Worm (Caenorhabditis elegans) whole organism, L3 larva: ENCODE results near the gene mlt-9.

ENCODE experiments used
- R02D3.7 ChIP-seq: fragments of 150-350 bp; optimal IDR thresholded peaks from 2 replicates; lab custom pipeline; 2014; ENCODE audit warnings: missing biosample characterization, missing genetic modification characterization
- ama-1 ChIP-seq: fragments of 150-350 bp; optimal IDR thresholded peaks from 2 replicates; lab custom pipeline; 2018
- ceh-16 ChIP-seq: sonication (generic microtip); optimal IDR thresholded peaks from 2 replicates; lab custom pipeline; 2017; ENCODE audit warnings: missing biosample characterization, missing genetic modification characterization
- ceh-28 ChIP-seq: fragments of 150-350 bp; optimal IDR thresholded peaks from 2 replicates; lab custom pipeline; 2014; ENCODE audit warnings: missing biosample characterization, missing genetic modification reagents, missing genetic modification characterization
- ceh-82 ChIP-seq: fragments of 150-350 bp; optimal IDR thresholded peaks from 2 replicates; lab custom pipeline; 2014; ENCODE audit warnings: missing biosample characterization, missing genetic modification characterization
- ceh-9 ChIP-seq: sonication (generic microtip); optimal IDR thresholded peaks from 2 replicates; lab custom pipeline; 2018; ENCODE audit warnings: missing biosample characterization, missing genetic modification characterization
- daf-12 ChIP-seq: fragments of 150-350 bp; optimal IDR thresholded peaks from 2 replicates; lab custom pipeline; 2014; ENCODE audit warnings: missing biosample characterization, missing genetic modification reagents, missing genetic modification characterization
- egl-27 ChIP-seq: sonication (generic microtip); optimal IDR thresholded peaks from 4 replicates; lab custom pipeline; 2017; ENCODE audit warnings: missing biosample characterization, missing genetic modification reagents, missing genetic modification characterization
- elt-1 ChIP-seq: fragments of 150-350 bp; optimal IDR thresholded peaks from 2 replicates; lab custom pipeline; 2014; ENCODE audit warnings: missing biosample characterization, missing genetic modification characterization
- elt-2 ChIP-seq: sonication (generic microtip); optimal IDR thresholded peaks from 2 replicates; lab custom pipeline; 2016; ENCODE audit warnings: missing genetic modification reagents, mild to moderate bottlenecking, missing genetic modification characterization, missing compliant biosample characterization
- elt-3 ChIP-seq, 3 experiments: fragments of 150-350 bp in 1 of 3; sonication (generic microtip) in 2 of 3; optimal IDR thresholded peaks; 2 replicates in 2 of 3; 4 replicates in 1 of 3; lab custom pipeline; 2014 to 2017; ENCODE audit warnings: missing biosample characterization in 3 of 3, missing genetic modification characterization in 3 of 3
- eor-1 ChIP-seq, 2 experiments: fragments of 150-350 bp; optimal IDR thresholded peaks; 2 replicates each; lab custom pipeline; 2014 to 2018; ENCODE audit warnings: missing biosample characterization in 2 of 2, missing genetic modification characterization in 2 of 2
- fkh-10 ChIP-seq: sonication (generic microtip); optimal IDR thresholded peaks from 2 replicates; lab custom pipeline; 2017; ENCODE audit warnings: missing biosample characterization, missing genetic modification reagents, missing genetic modification characterization
- fkh-2 ChIP-seq: fragments of 150-350 bp; optimal IDR thresholded peaks from 2 replicates; lab custom pipeline; 2014; ENCODE audit warnings: missing biosample characterization, missing genetic modification reagents, missing genetic modification characterization
- fos-1 ChIP-seq: fragments of 150-350 bp; optimal IDR thresholded peaks from 2 replicates; lab custom pipeline; 2014; ENCODE audit warnings: missing biosample characterization, missing genetic modification characterization
- hmg-11 ChIP-seq: sonication (generic microtip); optimal IDR thresholded peaks from 2 replicates; lab custom pipeline; 2016; ENCODE audit warnings: missing genetic modification characterization, missing compliant biosample characterization
- jun-1 ChIP-seq: fragments of 150-350 bp; optimal IDR thresholded peaks from 2 replicates; lab custom pipeline; 2014; ENCODE audit warnings: missing biosample characterization, missing genetic modification reagents, missing genetic modification characterization
- mdl-1 ChIP-seq: fragments of 150-350 bp; optimal IDR thresholded peaks from 2 replicates; lab custom pipeline; 2014; ENCODE audit warnings: missing biosample characterization, missing genetic modification characterization
- mml-1 ChIP-seq: fragments of 150-350 bp; sonication (generic microtip); optimal IDR thresholded peaks from 3 replicates; lab custom pipeline; 2014; ENCODE audit warnings: missing biosample characterization, missing genetic modification characterization
- nfya-1 ChIP-seq: sonication (generic microtip); optimal IDR thresholded peaks from 2 replicates; lab custom pipeline; 2017; ENCODE audit warnings: missing genetic modification characterization, mild to moderate bottlenecking, missing compliant biosample characterization, antibody characterized with exemption, moderate library complexity; ENCODE audit not compliant: insufficient read depth
- nhr-11 ChIP-seq: fragments of 150-350 bp; optimal IDR thresholded peaks from 2 replicates; lab custom pipeline; 2014; ENCODE audit warnings: missing biosample characterization, missing genetic modification characterization
- nhr-12 ChIP-seq: fragments of 150-350 bp; optimal IDR thresholded peaks from 2 replicates; lab custom pipeline; 2014; ENCODE audit warnings: missing biosample characterization, missing genetic modification characterization
- nhr-237 ChIP-seq: fragments of 150-350 bp; optimal IDR thresholded peaks from 2 replicates; lab custom pipeline; 2014; ENCODE audit warnings: missing biosample characterization, missing genetic modification characterization
- nhr-25 ChIP-seq: sonication (generic microtip); optimal IDR thresholded peaks from 2 replicates; lab custom pipeline; 2017; ENCODE audit warnings: missing biosample characterization, missing genetic modification characterization
- nhr-28 ChIP-seq: fragments of 150-350 bp; optimal IDR thresholded peaks from 2 replicates; lab custom pipeline; 2014; ENCODE audit warnings: missing biosample characterization, missing genetic modification characterization
- nhr-67 ChIP-seq: fragments of 150-350 bp; optimal IDR thresholded peaks from 2 replicates; lab custom pipeline; 2014; ENCODE audit warnings: missing biosample characterization, missing genetic modification characterization
- nhr-76 ChIP-seq: fragments of 150-350 bp; sonication (generic microtip); optimal IDR thresholded peaks from 5 replicates; lab custom pipeline; 2014; ENCODE audit warnings: missing biosample characterization, missing genetic modification characterization
- nhr-77 ChIP-seq: fragments of 150-350 bp; optimal IDR thresholded peaks from 2 replicates; lab custom pipeline; 2014; ENCODE audit warnings: missing biosample characterization, missing genetic modification characterization
- pqm-1 ChIP-seq: fragments of 150-350 bp; optimal IDR thresholded peaks from 2 replicates; lab custom pipeline; 2017; ENCODE audit warnings: missing biosample characterization, missing genetic modification characterization, inconsistent platforms
- sea-2 ChIP-seq: fragments of 150-350 bp; sonication (generic microtip); optimal IDR thresholded peaks from 4 replicates; lab custom pipeline; 2014; ENCODE audit warnings: missing biosample characterization, missing genetic modification reagents, missing genetic modification characterization
- skn-1 ChIP-seq: fragments of 150-350 bp; optimal IDR thresholded peaks from 2 replicates; lab custom pipeline; 2014; ENCODE audit warnings: missing biosample characterization, missing genetic modification characterization
- snpc-4 ChIP-seq: fragments of 150-350 bp; optimal IDR thresholded peaks from 2 replicates; lab custom pipeline; 2014; ENCODE audit warnings: missing biosample characterization, missing genetic modification characterization
- ztf-11 ChIP-seq: fragments of 150-350 bp; optimal IDR thresholded peaks from 2 replicates; lab custom pipeline; 2014; ENCODE audit warnings: missing biosample characterization, missing genetic modification characterization

mlt-9 gene

ce11 chrX:15128184-15128583, 20.6 kb upstream of the mlt-9 start:
- no peak for TF ChIP-seq jun-1
- peak; percentile 83 for TF ChIP-seq fkh-10 (GFP tag; lab: Kevin White, UChicago)
- no peak for TF ChIP-seq ama-1 (lab: Kevin White, UChicago)
- no peak for TF ChIP-seq R02D3.7 (tag; lab: Kevin White, UChicago)

ce11 chrX:15127338-15127737, 19.7 kb upstream of the mlt-9 start:
- TF ChIP-seq ama-1 (lab: Kevin White, UChicago) (no peak), egl-27 (tag; lab: Kevin White, UChicago) (no peak), R02D3.7 (tag; lab: Kevin White, UChicago) (no peak), ceh-16 (tag; lab: Kevin White, UChicago) (no peak), elt-3 (tag; optimal IDR thresholded peaks at IDR 0.05; lab: Kevin White, UChicago) (no peak), nhr-76 (no peak), mml-1 (no peak), nhr-25 (no peak), nhr-12 (tag; lab: Kevin White, UChicago) (no peak), mdl-1 (tag; lab: Kevin White, UChicago) (no peak), daf-12 (tag; lab: Kevin White, UChicago) (no peak), elt-1 (no peak), nhr-67 (tag; lab: Kevin White, UChicago) (no peak), ceh-9 (no peak)

ce11 chrX:15126736-15127135, 19.1 kb upstream of the mlt-9 start:
- TF ChIP-seq sea-2 (GFP tag; lab: Kevin White, UChicago) (no peak), snpc-4 (tag; lab: Kevin White, UChicago) (no peak), nhr-237 (tag; lab: Kevin White, UChicago) (no peak), eor-1 (tag; optimal IDR thresholded peaks at IDR 0.05; lab: Kevin White, UChicago) (no peak), mdl-1 (tag; lab: Kevin White, UChicago) (no peak), pqm-1 (tag; lab: Kevin White, UChicago) (no peak), nhr-11 (tag; lab: Kevin White, UChicago) (no peak), elt-3 (tag; optimal IDR thresholded peaks at IDR 0.05; lab: Kevin White, UChicago) (no peak), hmg-11 (tag; lab: Kevin White, UChicago) (no peak), elt-2 (tag; lab: Kevin White, UChicago) (no peak)
- TF ChIP-seq, all 47 proteins: peak for 0

- TF ChIP-seq ztf-11 (tag; lab: Kevin White, UChicago) (no peak), nfya-1 (tag; lab: Kevin White, UChicago) (no peak), ceh-82 (tag; lab: Kevin White, UChicago) (no peak), mdl-1 (tag; lab: Kevin White, UChicago) (no peak), R02D3.7 (tag; lab: Kevin White, UChicago) (no peak), sea-2 (GFP tag; lab: Kevin White, UChicago) (no peak), daf-12 (tag; lab: Kevin White, UChicago) (no peak), nhr-67 (tag; lab: Kevin White, UChicago) (no peak), nhr-12 (tag; lab: Kevin White, UChicago) (no peak)
Observed at ce11 chrX:15125138-15125537, 17.5 kb upstream of the mlt-9 start.

- TF ChIP-seq nhr-67 (tag; lab: Kevin White, UChicago) (no peak), fkh-2 (tag; lab: Kevin White, UChicago) (no peak), nhr-77 (no peak)
Observed at ce11 chrX:15120545-15120944, 12.9 kb upstream of the mlt-9 start.

- TF ChIP-seq hmg-11 (tag; lab: Kevin White, UChicago) (no peak), nhr-28 (tag; lab: Kevin White, UChicago) (no peak), fos-1 (no peak), sea-2 (GFP tag; lab: Kevin White, UChicago) (no peak), skn-1 (tag; lab: Kevin White, UChicago) (no peak), daf-12 (tag; lab: Kevin White, UChicago) (no peak), nhr-77 (no peak), mml-1 (no peak), ceh-28 (tag; lab: Kevin White, UChicago) (no peak), ceh-9 (no peak), ceh-16 (tag; lab: Kevin White, UChicago) (no peak), nfya-1 (tag; lab: Kevin White, UChicago) (no peak)
Observed at ce11 chrX:15116514-15116913, 8.9 kb upstream of the mlt-9 start, which contains the start of gene R07D5.2. R07D5.2 (minus strand) TSS chrX:15116614.
